Worm (Caenorhabditis elegans) whole organism, young adult: ENCODE results near the gene F38E1.10.

ENCODE experiments used
- B0019.2 ChIP-seq: fragments of 200-800 bp; sonication (Bioruptor generic); conservative IDR thresholded peaks from 2 replicates; pipeline ENCODE4 v1.3.6; 2022; ENCODE audit warnings: missing genetic modification reagents, missing genetic modification characterization, missing compliant biosample characterization
- B0035.1 ChIP-seq: sonication (generic microtip); optimal IDR thresholded peaks from 2 replicates; lab custom pipeline; 2016; ENCODE audit warnings: missing genetic modification characterization, mild to moderate bottlenecking, missing compliant biosample characterization, missing genotype, missing genetic modification reagents
- F23B12.7 ChIP-seq: sonication (generic microtip); optimal IDR thresholded peaks from 2 replicates; lab custom pipeline; 2017; ENCODE audit warnings: missing genetic modification characterization, mild to moderate bottlenecking, missing compliant biosample characterization, antibody characterized with exemption, moderate library complexity; ENCODE audit not compliant: insufficient read depth
- F37B4.10 ChIP-seq: fragments of 200-800 bp; sonication (Bioruptor generic); IDR thresholded peaks from 2 replicates; pipeline ENCODE4 v1.3.6; 2022; ENCODE audit warnings: missing genetic modification characterization, missing compliant biosample characterization
- Y53G8AR.9 ChIP-seq: fragments of 200-800 bp; sonication (Bioruptor generic); conservative IDR thresholded peaks from 2 replicates; pipeline ENCODE4 v1.3.6; 2022; ENCODE audit warnings: missing genetic modification reagents, missing genetic modification characterization, missing compliant biosample characterization
- Y56A3A.18 ChIP-seq: fragments of 200-800 bp; sonication (Bioruptor generic); IDR thresholded peaks from 2 replicates; pipeline ENCODE4 v1.3.6; 2022; ENCODE audit warnings: missing genetic modification reagents, missing genetic modification characterization, missing compliant biosample characterization
- ZK185.1 ChIP-seq: sonication (generic microtip); optimal IDR thresholded peaks from 2 replicates; lab custom pipeline; 2016; ENCODE audit warnings: mild to moderate bottlenecking, missing genetic modification characterization, missing compliant biosample characterization; ENCODE audit not compliant: poor library complexity, severe bottlenecking
- aptf-2 ChIP-seq: fragments of 200-800 bp; sonication (Bioruptor generic); conservative IDR thresholded peaks from 2 replicates; pipeline ENCODE4 v1.3.6; 2022; ENCODE audit warnings: missing genetic modification reagents, missing genetic modification characterization, missing compliant biosample characterization
- atf-7 ChIP-seq: sonication (generic microtip); optimal IDR thresholded peaks from 2 replicates; lab custom pipeline; 2017; ENCODE audit warnings: mild to moderate bottlenecking, missing genetic modification characterization, missing compliant biosample characterization
- athp-1 ChIP-seq: sonication (generic microtip); optimal IDR thresholded peaks from 2 replicates; lab custom pipeline; 2017; ENCODE audit warnings: mild to moderate bottlenecking, missing genetic modification characterization, missing compliant biosample characterization
- attf-6 ChIP-seq: fragments of 200-800 bp; sonication (Bioruptor generic); IDR thresholded peaks from 2 replicates; pipeline ENCODE4 v1.3.6; 2022; ENCODE audit warnings: missing genetic modification reagents, missing genetic modification characterization, missing compliant biosample characterization
- ceh-100 ChIP-seq: fragments of 200-800 bp; sonication (Bioruptor generic); IDR thresholded peaks from 2 replicates; pipeline ENCODE4 v1.3.6; 2022; ENCODE audit warnings: missing genetic modification reagents, missing genetic modification characterization, missing compliant biosample characterization
- ceh-27 ChIP-seq: fragments of 200-800 bp; sonication (Bioruptor generic); optimal IDR thresholded peaks from 2 replicates; lab custom pipeline; 2018; ENCODE audit warnings: mild to moderate bottlenecking, missing genetic modification characterization, moderate library complexity, missing compliant biosample characterization
- ceh-58 ChIP-seq: fragments of 200-800 bp; sonication (Bioruptor generic); IDR thresholded peaks from 2 replicates; pipeline ENCODE4 v1.3.6; 2022; ENCODE audit warnings: missing genetic modification characterization, missing compliant biosample characterization
- die-1 ChIP-seq: sonication (generic microtip); optimal IDR thresholded peaks from 2 replicates; lab custom pipeline; 2016; ENCODE audit warnings: missing genotype, mild to moderate bottlenecking, missing genetic modification characterization, missing compliant biosample characterization
- egl-44 ChIP-seq: fragments of 200-800 bp; sonication (Bioruptor generic); IDR thresholded peaks from 2 replicates; pipeline ENCODE4 v1.3.6; 2022; ENCODE audit warnings: missing genetic modification reagents, missing genetic modification characterization, missing compliant biosample characterization
- ekl-4 ChIP-seq: fragments of 200-800 bp; sonication (Bioruptor generic); IDR thresholded peaks from 2 replicates; pipeline ENCODE4 v1.3.6; 2022; ENCODE audit warnings: missing genetic modification reagents, missing genetic modification characterization, missing compliant biosample characterization
- hlh-12 ChIP-seq: sonication (generic microtip); optimal IDR thresholded peaks from 2 replicates; lab custom pipeline; 2016; ENCODE audit warnings: missing genetic modification characterization, missing compliant biosample characterization
- hlh-26 ChIP-seq: fragments of 200-800 bp; sonication (Bioruptor generic); conservative IDR thresholded peaks from 2 replicates; pipeline ENCODE4 v1.3.6; 2022; ENCODE audit warnings: missing genetic modification reagents, missing genetic modification characterization, missing compliant biosample characterization
- lin-26 ChIP-seq: fragments of 200-800 bp; sonication (Bioruptor generic); IDR thresholded peaks from 2 replicates; pipeline ENCODE4 v1.3.6; 2022; ENCODE audit warnings: missing genetic modification reagents, missing genetic modification characterization, missing compliant biosample characterization
- lir-1 ChIP-seq: fragments of 200-800 bp; sonication (Bioruptor generic); conservative IDR thresholded peaks from 2 replicates; pipeline ENCODE4 v1.3.6; 2022; ENCODE audit warnings: missing genetic modification reagents, missing genetic modification characterization, missing compliant biosample characterization
- nfyb-1 ChIP-seq: fragments of 200-800 bp; sonication (Bioruptor generic); IDR thresholded peaks from 2 replicates; pipeline ENCODE4 v1.3.6; 2022; ENCODE audit warnings: missing genetic modification reagents, missing genetic modification characterization, missing compliant biosample characterization
- nhr-120 ChIP-seq: fragments of 200-800 bp; sonication (Bioruptor generic); IDR thresholded peaks from 2 replicates; pipeline ENCODE4 v1.3.6; 2022; ENCODE audit warnings: missing genetic modification characterization, missing compliant biosample characterization
- nhr-179 ChIP-seq: sonication (generic microtip); optimal IDR thresholded peaks from 2 replicates; lab custom pipeline; 2016; ENCODE audit warnings: mild to moderate bottlenecking, missing genetic modification characterization, missing compliant biosample characterization
- nhr-27 ChIP-seq: fragments of 200-800 bp; sonication (Bioruptor generic); optimal IDR thresholded peaks from 2 replicates; lab custom pipeline; 2018; ENCODE audit warnings: mild to moderate bottlenecking, missing genetic modification characterization, moderate library complexity, missing compliant biosample characterization
- nhr-80 ChIP-seq: sonication (generic microtip); optimal IDR thresholded peaks from 2 replicates; lab custom pipeline; 2016; ENCODE audit warnings: missing genetic modification characterization, missing compliant biosample characterization
- rcor-1 ChIP-seq: fragments of 200-800 bp; sonication (Bioruptor generic); IDR thresholded peaks from 2 replicates; pipeline ENCODE4 v1.3.6; 2022; ENCODE audit warnings: missing genetic modification reagents, missing genetic modification characterization, missing compliant biosample characterization
- repo-1 ChIP-seq: sonication (generic microtip); optimal IDR thresholded peaks from 2 replicates; lab custom pipeline; 2017; ENCODE audit warnings: mild to moderate bottlenecking, missing genetic modification characterization, missing compliant biosample characterization
- rpc-1 ChIP-seq, 2 experiments: fragments of 150-350 bp in 1 of 2; sonication (generic microtip) in 1 of 2; optimal IDR thresholded peaks; 2 replicates each; lab custom pipeline; 2014 to 2018; ENCODE audit warnings: missing biosample characterization in 1 of 2, missing genetic modification characterization in 1 of 2, missing genetic modification reagents in 1 of 2, missing genotype in 1 of 2
- sptf-2 ChIP-seq: fragments of 200-800 bp; sonication (Bioruptor generic); optimal IDR thresholded peaks from 2 replicates; lab custom pipeline; 2018; ENCODE audit warnings: mild to moderate bottlenecking, missing genetic modification characterization, missing compliant biosample characterization
- tbp1 ChIP-seq: fragments of 200-800 bp; sonication (Bioruptor generic); optimal IDR thresholded peaks from 2 replicates; lab custom pipeline; 2018; ENCODE audit warnings: mild to moderate bottlenecking, missing genetic modification characterization, missing compliant biosample characterization
- unc-130 ChIP-seq: sonication (generic microtip); optimal IDR thresholded peaks from 2 replicates; lab custom pipeline; 2016; ENCODE audit warnings: missing genetic modification reagents, missing genetic modification characterization, missing compliant biosample characterization
- ztf-3 ChIP-seq: fragments of 200-800 bp; sonication (Bioruptor generic); optimal IDR thresholded peaks from 2 replicates; lab custom pipeline; 2018; ENCODE audit warnings: mild to moderate bottlenecking, missing genetic modification characterization, missing compliant biosample characterization

Gene F38E1.10

DNA sequence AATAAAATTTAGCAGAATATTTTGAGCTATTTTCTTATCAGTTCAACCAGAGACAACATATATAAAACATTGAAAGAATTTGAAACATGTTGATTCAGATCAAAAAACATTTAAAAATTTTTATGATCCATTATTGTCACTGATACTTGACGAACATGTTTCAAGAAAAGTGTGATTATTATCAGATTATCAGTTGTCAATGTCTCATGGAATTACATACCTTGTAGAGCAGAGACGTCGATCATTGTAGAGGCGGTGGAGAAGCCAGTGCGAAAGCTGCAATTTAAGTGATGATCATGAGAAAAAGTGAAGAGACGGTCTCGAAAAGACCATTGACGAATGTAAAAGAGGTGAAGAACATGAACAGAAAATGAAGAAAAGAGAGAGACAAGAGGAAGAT is 27.1 kb upstream of the F38E1.10 start, which contains the start of gene F52E1.9:
TSS of gene F52E1.9 (minus strand) at position 278 of the 400 bp plus-strand sequence.
- TF ChIP-seq unc-130: no peak
- TF ChIP-seq athp-1: no peak
- TF ChIP-seq tbp1: no peak
- peak; percentile 83 for TF ChIP-seq nhr-80 (tag; lab: Kevin White, UChicago)
- no peak for TF ChIP-seq rpc-1 (optimal IDR thresholded peaks at IDR 0.05; lab: Kevin White, UChicago)
- no peak for TF ChIP-seq rpc-1 (tag; optimal IDR thresholded peaks at IDR 0.05; lab: Kevin White, UChicago)
- TF ChIP-seq lir-1 (GFP tag; lab: Robert Waterston, UW): no peak
- no peak for TF ChIP-seq ekl-4 (GFP tag; lab: Robert Waterston, UW)
- TF ChIP-seq egl-44: no peak
- no peak for TF ChIP-seq nhr-120 (GFP tag; lab: Robert Waterston, UW)
- TF ChIP-seq atf-7 (tag; lab: Kevin White, UChicago): peak; percentile 14
- no peak for TF ChIP-seq sptf-2 (GFP tag; lab: Kevin White, UChicago)
- TF ChIP-seq Y53G8AR.9 (GFP tag; lab: Robert Waterston, UW): no peak
- TF ChIP-seq ceh-27 (GFP tag; lab: Kevin White, UChicago): no peak
- TF ChIP-seq nfyb-1 (GFP tag; lab: Robert Waterston, UW): no peak
- TF ChIP-seq attf-6 (GFP tag; lab: Robert Waterston, UW): no peak
- no peak for TF ChIP-seq ztf-3 (GFP tag; lab: Kevin White, UChicago)
- TF ChIP-seq, all 124 proteins: peak for 2

DNA sequence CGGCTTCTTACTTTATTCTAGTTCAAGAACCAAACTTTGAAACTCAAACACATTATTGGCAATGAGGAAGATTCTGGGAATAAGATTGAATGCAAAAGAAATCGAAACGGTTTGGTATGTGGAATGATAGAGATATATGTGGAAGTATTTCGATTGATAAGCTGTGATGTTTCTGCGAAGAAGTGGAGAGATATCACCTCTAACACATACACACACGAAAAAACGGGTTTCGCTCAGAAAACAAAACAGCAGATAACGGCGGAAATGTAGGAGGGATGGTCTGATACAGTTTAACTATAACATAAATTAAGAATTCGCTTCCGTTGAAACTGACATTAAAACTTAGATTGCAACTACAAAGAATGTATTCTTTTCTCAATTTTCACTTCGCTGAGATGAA is 25.9 kb upstream of the F38E1.10 start:
- TF ChIP-seq lin-26 (GFP tag; lab: Robert Waterston, UW): no peak
- no peak for TF ChIP-seq ceh-58
- no peak for TF ChIP-seq F23B12.7
- TF ChIP-seq Y56A3A.18 (GFP tag; lab: Robert Waterston, UW): no peak
- no peak for TF ChIP-seq aptf-2 (GFP tag; lab: Robert Waterston, UW)
- no peak for TF ChIP-seq die-1
- TF ChIP-seq rcor-1 (GFP tag; lab: Robert Waterston, UW): no peak
- TF ChIP-seq F37B4.10 (GFP tag; lab: Robert Waterston, UW): no peak
- TF ChIP-seq nhr-179 (tag; lab: Kevin White, UChicago): no peak
- TF ChIP-seq repo-1 (tag; lab: Kevin White, UChicago): no peak

DNA sequence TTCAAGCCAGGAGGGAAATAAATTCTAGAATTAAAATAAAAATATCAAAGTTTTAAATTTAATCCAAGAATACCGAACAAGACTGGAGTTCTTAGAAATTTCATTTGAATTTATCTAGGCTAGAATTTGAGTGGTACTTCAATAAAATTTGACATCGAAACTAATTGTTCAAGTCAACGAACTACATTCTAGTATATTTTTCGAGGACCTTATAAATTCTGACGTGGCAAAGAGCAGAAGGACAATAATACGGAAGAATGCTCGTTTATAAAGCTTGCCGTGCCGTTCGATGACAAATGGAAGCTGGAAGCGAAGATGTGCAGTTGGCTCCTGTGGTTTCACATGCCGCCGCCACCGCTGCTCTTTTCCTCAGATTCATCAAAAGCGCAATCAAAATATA is 25.5 kb upstream of the F38E1.10 start:
- TF ChIP-seq die-1 (no peak), nfyb-1 (GFP tag; lab: Robert Waterston, UW) (no peak), B0019.2 (GFP tag; lab: Robert Waterston, UW) (no peak), hlh-26 (no peak), ZK185.1 (tag; lab: Kevin White, UChicago) (no peak), nhr-27 (tag; lab: Kevin White, UChicago) (no peak), ceh-100 (GFP tag; lab: Robert Waterston, UW) (no peak), B0035.1 (tag; lab: Kevin White, UChicago) (no peak)

DNA sequence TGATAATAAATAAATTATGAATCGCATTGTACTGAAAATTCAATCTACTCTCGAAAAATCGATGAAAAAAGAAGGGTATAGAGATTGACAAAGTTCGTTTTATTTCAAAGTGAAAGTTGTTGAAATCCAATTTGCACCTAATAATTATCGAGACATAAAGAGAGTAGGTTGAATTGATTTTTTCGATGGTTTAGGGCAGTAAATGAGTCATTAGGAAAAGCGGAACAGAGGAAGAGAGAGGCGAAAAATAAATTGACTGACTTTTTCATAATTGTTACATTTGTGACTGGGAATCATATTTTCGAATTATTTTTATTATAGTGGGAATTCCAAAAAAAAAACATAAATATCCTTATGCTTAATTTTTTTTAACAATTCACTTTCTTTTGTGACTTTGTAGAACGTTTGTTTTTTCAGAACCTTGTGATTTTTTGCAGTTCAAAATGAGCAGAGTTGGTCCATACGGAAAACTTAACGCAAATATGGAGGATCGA is 19.1 kb upstream of the F38E1.10 start, which contains the start of the genes pho-6 and F52E1.3:
TSS of gene pho-6 (minus strand) at position 101 of the 494 bp plus-strand sequence.
TSS of gene F52E1.3 (plus strand) at position 444 of the 494 bp plus-strand sequence.
- no peak for TF ChIP-seq hlh-12
- TF ChIP-seq, all 124 proteins: peak for 0
